Fruit fly (Drosophila melanogaster) whole organism, embryonic: Measurements from ENCODE around the gene CG31077.
A peak's percentile ranks its signal among the peaks of the same experiment; 100 is the strongest.

Source experiments
- BtbVII ChIP-seq: fragments of 200-800 bp; sonication (Bioruptor generic); optimal IDR thresholded peaks from 3 replicates; lab custom pipeline; 2017; ENCODE audit warnings: missing biosample characterization, mild to moderate bottlenecking, missing genetic modification characterization
- CG10274 ChIP-seq: fragments of 200-800 bp; sonication (Bioruptor generic); optimal IDR thresholded peaks from 3 replicates; lab custom pipeline; 2017; ENCODE audit warnings: missing biosample characterization, mild to moderate bottlenecking, missing genetic modification characterization
- CG11456 ChIP-seq: fragments of 200-800 bp; sonication (Bioruptor generic); IDR thresholded peaks from 3 replicates; pipeline ENCODE4 v1.3.6; 2022; ENCODE audit warnings: missing biosample characterization, missing genetic modification characterization
- CG11504 ChIP-seq: fragments of 200-800 bp; sonication (Bioruptor generic); optimal IDR thresholded peaks from 3 replicates; lab custom pipeline; 2019; ENCODE audit warnings: missing biosample characterization, mild to moderate bottlenecking, missing genetic modification characterization, moderate library complexity
- CG1233 ChIP-seq: fragments of 200-800 bp; sonication (Bioruptor generic); optimal IDR thresholded peaks from 4 replicates; lab custom pipeline; 2018; ENCODE audit warnings: missing biosample characterization, mild to moderate bottlenecking, missing genetic modification characterization
- CG14667 ChIP-seq: fragments of 200-800 bp; sonication (Bioruptor generic); IDR thresholded peaks from 2 replicates; pipeline ENCODE4 v1.3.6; 2022; ENCODE audit warnings: missing biosample characterization, missing genetic modification characterization
- CG14860 ChIP-seq: fragments of 200-800 bp; sonication (Bioruptor generic); IDR thresholded peaks from 3 replicates; pipeline ENCODE4 v1.3.6; 2022; ENCODE audit warnings: missing biosample characterization, missing genetic modification characterization; ENCODE audit not compliant: partially characterized antibody
- CG15514 ChIP-seq: fragments of 200-800 bp; sonication (Bioruptor generic); optimal IDR thresholded peaks from 3 replicates; lab custom pipeline; 2017; ENCODE audit warnings: missing biosample characterization, missing genetic modification characterization, mild to moderate bottlenecking, moderate library complexity, missing genetic modification reagents
- CG17361 ChIP-seq: fragments of 200-800 bp; sonication (Bioruptor generic); IDR thresholded peaks from 3 replicates; pipeline ENCODE4 v1.3.6; 2022; ENCODE audit warnings: missing biosample characterization, missing genetic modification characterization
- CG4360 ChIP-seq: fragments of 200-800 bp; sonication (Bioruptor generic); IDR thresholded peaks from 2 replicates; pipeline ENCODE4 v1.3.6; 2022; ENCODE audit warnings: missing biosample characterization, missing genetic modification characterization
- CG7786 ChIP-seq: fragments of 200-800 bp; sonication (Bioruptor generic); optimal IDR thresholded peaks from 2 replicates; lab custom pipeline; 2016; ENCODE audit warnings: missing biosample characterization, missing genetic modification characterization
- CG9797 ChIP-seq: fragments of 200-800 bp; sonication (Bioruptor generic); optimal IDR thresholded peaks from 3 replicates; lab custom pipeline; 2018; ENCODE audit warnings: missing biosample characterization, mild to moderate bottlenecking, missing genetic modification characterization
- CG9932 ChIP-seq: fragments of 200-800 bp; sonication (Bioruptor generic); IDR thresholded peaks from 2 replicates; pipeline ENCODE4 v1.3.6; 2022; ENCODE audit warnings: missing biosample characterization, missing genetic modification characterization
- Chrac-16 ChIP-seq: fragments of 200-800 bp; sonication (Bioruptor generic); optimal IDR thresholded peaks from 3 replicates; lab custom pipeline; 2016; ENCODE audit warnings: missing biosample characterization, missing genetic modification characterization
- CoRest ChIP-seq: fragments of 200-800 bp; sonication (Bioruptor generic); optimal IDR thresholded peaks from 3 replicates; lab custom pipeline; 2018; ENCODE audit warnings: missing biosample characterization, mild to moderate bottlenecking, missing genetic modification characterization, moderate library complexity
- Doc3 ChIP-seq: fragments of 200-800 bp; sonication (Bioruptor generic); IDR thresholded peaks from 3 replicates; pipeline ENCODE4 v1.3.6; 2022; ENCODE audit warnings: missing biosample characterization, missing genetic modification characterization; ENCODE audit not compliant: partially characterized antibody
- Dref ChIP-seq: fragments of 200-800 bp; sonication (Bioruptor generic); IDR thresholded peaks from 2 replicates; pipeline ENCODE4 v1.3.6; 2022; ENCODE audit warnings: missing biosample characterization, missing genetic modification characterization
- Eip74EF ChIP-seq, 2 experiments: fragments of 200-800 bp in 1 of 2; fragments of >200 bp in 1 of 2; sonication (Bioruptor generic) in 1 of 2; optimal IDR thresholded peaks; 2 replicates each; lab custom pipeline; 2017 to 2019; ENCODE audit warnings: missing biosample characterization in 2 of 2, missing genetic modification characterization in 2 of 2, mild to moderate bottlenecking in 1 of 2, moderate library complexity in 1 of 2
- Fer1 ChIP-seq: fragments of 200-800 bp; sonication (Bioruptor generic); optimal IDR thresholded peaks from 2 replicates; lab custom pipeline; 2017; ENCODE audit warnings: missing biosample characterization, mild to moderate bottlenecking, missing genetic modification characterization
- Gug ChIP-seq: fragments of 200-800 bp; sonication (Bioruptor generic); IDR thresholded peaks from 4 replicates; pipeline ENCODE4 v1.3.6; 2022; ENCODE audit warnings: missing biosample characterization, missing genetic modification characterization
- H15 ChIP-seq: fragments of 200-800 bp; sonication (Bioruptor generic); IDR thresholded peaks from 3 replicates; pipeline ENCODE4 v1.3.6; 2022; ENCODE audit warnings: missing biosample characterization, missing genetic modification characterization
- HLH3B ChIP-seq: fragments of 200-800 bp; sonication (Bioruptor generic); IDR thresholded peaks from 2 replicates; pipeline ENCODE4 v1.3.6; 2022; ENCODE audit warnings: missing biosample characterization, missing genetic modification characterization
- Myb ChIP-seq: fragments of 200-800 bp; sonication (Bioruptor generic); optimal IDR thresholded peaks from 2 replicates; lab custom pipeline; 2016; ENCODE audit warnings: missing biosample characterization, missing genetic modification characterization
- Oli ChIP-seq: fragments of 200-800 bp; sonication (Bioruptor generic); optimal IDR thresholded peaks from 2 replicates; lab custom pipeline; 2018; ENCODE audit warnings: missing biosample characterization, mild to moderate bottlenecking, missing genetic modification characterization, moderate library complexity
- PHDP ChIP-seq: fragments of 200-800 bp; sonication (Bioruptor generic); optimal IDR thresholded peaks from 3 replicates; lab custom pipeline; 2018; ENCODE audit warnings: missing biosample characterization, mild to moderate bottlenecking, missing genetic modification characterization, moderate library complexity
- Sox102F ChIP-seq: fragments of 200-800 bp; sonication (Bioruptor generic); optimal IDR thresholded peaks from 2 replicates; lab custom pipeline; 2018; ENCODE audit warnings: missing biosample characterization, mild to moderate bottlenecking, missing genetic modification characterization, moderate library complexity
- Xbp1 ChIP-seq: fragments of 200-800 bp; sonication (Bioruptor generic); optimal IDR thresholded peaks from 3 replicates; lab custom pipeline; 2016; ENCODE audit warnings: missing biosample characterization, mild to moderate bottlenecking, missing genetic modification characterization
- az2 ChIP-seq: fragments of 200-800 bp; sonication (Bioruptor generic); optimal IDR thresholded peaks from 3 replicates; lab custom pipeline; 2016; ENCODE audit warnings: missing biosample characterization, missing genetic modification characterization
- bcd ChIP-seq: fragments of 200-800 bp; sonication (Bioruptor generic); optimal IDR thresholded peaks from 2 replicates; lab custom pipeline; 2017; ENCODE audit warnings: missing biosample characterization, mild to moderate bottlenecking, missing genetic modification characterization
- chn ChIP-seq: fragments of 200-800 bp; sonication (Bioruptor generic); optimal IDR thresholded peaks from 2 replicates; lab custom pipeline; 2016; ENCODE audit warnings: missing biosample characterization, missing genetic modification characterization
- dati ChIP-seq: fragments of 200-800 bp; sonication (Bioruptor generic); IDR thresholded peaks from 2 replicates; pipeline ENCODE4 v1.3.6; 2022; ENCODE audit warnings: missing biosample characterization, missing genetic modification characterization
- en ChIP-seq: fragments of 200-800 bp; sonication (Bioruptor generic); optimal IDR thresholded peaks from 2 replicates; lab custom pipeline; 2016; ENCODE audit warnings: missing biosample characterization, missing genetic modification characterization
- esg ChIP-seq: fragments of 200-800 bp; sonication (Bioruptor generic); conservative IDR thresholded peaks from 2 replicates; pipeline ENCODE4 v1.3.6; 2022; ENCODE audit warnings: missing biosample characterization, missing genetic modification characterization
- grau ChIP-seq: fragments of 200-800 bp; optimal IDR thresholded peaks from 3 replicates; lab custom pipeline; 2019; ENCODE audit warnings: missing biosample characterization, mild to moderate bottlenecking, missing genetic modification characterization, moderate library complexity
- hb ChIP-seq: fragments of 200-800 bp; sonication (Bioruptor generic); IDR thresholded peaks from 3 replicates; pipeline ENCODE4 v1.3.6; 2022; ENCODE audit warnings: missing biosample characterization, missing genetic modification characterization; ENCODE audit not compliant: partially characterized antibody
- hkb ChIP-seq, 2 experiments: fragments of 200-800 bp in 1 of 2; fragments of >200 bp in 1 of 2; sonication (Bioruptor generic) in 1 of 2; IDR thresholded peaks in 1 of 2; optimal IDR thresholded peaks in 1 of 2; 2 replicates each; pipeline versions ENCODE4 v1.3.6 to Lab custom; 2017 to 2022; ENCODE audit warnings: missing biosample characterization in 1 of 2, missing genetic modification characterization in 1 of 2
- ken ChIP-seq: fragments of 200-800 bp; sonication (Bioruptor generic); IDR thresholded peaks from 3 replicates; pipeline ENCODE4 v1.3.6; 2022; ENCODE audit warnings: missing biosample characterization, missing genetic modification characterization
- kni ChIP-seq: fragments of 200-800 bp; sonication (Bioruptor generic); optimal IDR thresholded peaks from 3 replicates; lab custom pipeline; 2017; ENCODE audit warnings: mild to moderate bottlenecking, missing biosample characterization, missing genetic modification reagents, missing genetic modification characterization
- lmd ChIP-seq: fragments of 200-800 bp; sonication (Bioruptor generic); IDR thresholded peaks from 2 replicates; pipeline ENCODE4 v1.3.6; 2022; ENCODE audit warnings: missing biosample characterization, missing genetic modification characterization
- sens ChIP-seq: fragments of 200-800 bp; sonication (Bioruptor generic); peaks from one replicate; lab custom pipeline; 2016; ENCODE audit warnings: missing biosample characterization, missing genetic modification characterization
- sima ChIP-seq: fragments of 200-800 bp; sonication (Bioruptor generic); optimal IDR thresholded peaks from 2 replicates; lab custom pipeline; 2016; ENCODE audit warnings: missing biosample characterization, missing genetic modification characterization
- tgo ChIP-seq: fragments of 200-800 bp; sonication (Bioruptor generic); IDR thresholded peaks from 3 replicates; pipeline ENCODE4 v1.3.6; 2022; ENCODE audit warnings: missing biosample characterization, missing genetic modification characterization
- tio ChIP-seq: fragments of 200-800 bp; sonication (Bioruptor generic); optimal IDR thresholded peaks from 2 replicates; lab custom pipeline; 2017; ENCODE audit warnings: missing biosample characterization, missing genetic modification characterization, inconsistent platforms
- tx ChIP-seq: fragments of 200-800 bp; sonication (Bioruptor generic); optimal IDR thresholded peaks from 2 replicates; lab custom pipeline; 2016; ENCODE audit warnings: missing biosample characterization, missing genetic modification characterization
- vvl ChIP-seq: fragments of 200-800 bp; sonication (Bioruptor generic); IDR thresholded peaks from 2 replicates; pipeline ENCODE4 v1.3.6; 2022; ENCODE audit warnings: missing biosample characterization, missing genetic modification characterization
- z ChIP-seq: fragments of 200-800 bp; sonication (Bioruptor generic); IDR thresholded peaks from 3 replicates; pipeline ENCODE4 v1.3.6; 2022; ENCODE audit warnings: missing biosample characterization, missing genetic modification characterization

CG31077 gene

DNA sequence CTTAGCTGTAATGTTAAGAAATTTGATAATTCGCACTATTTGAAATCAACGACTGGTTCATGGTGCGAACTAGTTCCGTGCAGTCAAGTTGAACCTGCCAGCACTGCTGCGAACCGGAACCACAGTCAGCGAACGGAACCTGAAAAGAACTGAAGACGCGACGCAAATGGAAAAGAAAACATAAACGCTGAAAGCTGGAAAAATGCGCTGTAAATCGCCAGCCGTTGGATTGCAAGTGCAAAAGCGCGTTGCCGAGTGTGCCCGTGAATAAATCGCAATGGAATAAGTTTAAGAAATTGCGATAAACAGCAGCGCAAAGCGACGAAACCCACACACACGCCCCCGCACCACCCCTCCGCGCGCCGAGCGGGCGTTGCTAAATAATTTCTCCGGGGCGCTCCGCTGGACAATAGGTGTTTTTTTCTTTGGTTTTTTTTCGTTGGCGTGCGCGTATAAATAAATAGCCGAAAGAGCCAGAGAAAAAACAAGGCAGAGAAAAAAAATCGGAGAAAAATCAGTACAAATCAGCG is 32.7 kb upstream of the CG31077 start, which contains the start of gene CG5521 (continued):
- TF ChIP-seq Dref (no peak), CG4360 (GFP tag; lab: Robert Waterston, UW) (no peak), z (GFP tag; lab: Robert Waterston, UW) (no peak)

DNA sequence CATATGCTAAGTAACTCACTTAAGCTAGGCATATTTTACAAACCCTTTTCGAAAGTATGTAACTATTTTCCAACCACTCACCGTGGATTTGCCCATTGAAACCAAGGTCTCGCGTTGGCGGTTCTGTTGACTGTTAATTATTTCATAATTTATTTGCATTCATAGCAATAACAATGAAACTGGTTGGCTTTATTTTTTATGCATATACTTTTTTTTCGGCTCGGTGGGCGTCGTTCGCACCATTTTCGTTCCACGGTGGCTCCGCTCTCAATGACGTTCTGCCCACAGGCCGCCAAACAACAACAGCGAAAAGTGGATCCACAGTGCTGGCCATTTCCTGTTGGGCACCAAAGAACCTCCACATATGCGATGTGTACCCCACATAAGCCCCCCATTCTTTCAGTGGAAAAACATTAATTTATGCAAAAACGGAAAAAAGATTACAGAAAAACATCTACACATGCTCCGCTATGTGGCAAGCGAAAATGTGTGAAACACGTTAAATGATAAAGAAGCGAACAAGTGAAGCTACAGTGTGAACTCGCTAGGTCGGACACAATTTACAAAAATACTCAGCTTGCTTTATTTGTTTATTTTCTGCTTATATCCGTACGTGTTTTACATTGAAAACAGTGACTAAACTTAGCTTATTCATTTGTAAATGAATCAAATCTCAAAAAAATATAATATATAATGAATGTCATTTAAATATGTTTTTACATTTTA is 31.8 kb upstream of the CG31077 start:
- TF ChIP-seq esg (GFP tag; lab: Robert Waterston, UW) (peak; percentile 30; the same call in 1 of the 2 replicates), az2 (GFP tag; lab: Kevin White, UChicago) (no peak), BtbVII (no peak), dati (GFP tag; lab: Robert Waterston, UW) (no peak), CG1233 (no peak), en (GFP tag; lab: Kevin White, UChicago) (no peak), Eip74EF (GFP tag; optimal IDR thresholded peaks at IDR 0.05; lab: Kevin White, UChicago) (peak in 1 of 2 experiments; percentile 25), CG14667 (GFP tag; lab: Robert Waterston, UW) (peak; percentile 45), grau (tag; lab: Kevin White, UChicago) (peak; percentile 92), tgo (peak; percentile 47; the same call in 2 of the 3 replicates), CG14860 (GFP tag; lab: Robert Waterston, UW) (no peak), ken (GFP tag; lab: Robert Waterston, UW) (peak; percentile 47; the same call in 1 of the 3 replicates), PHDP (tag; lab: Kevin White, UChicago) (peak; percentile 13), hkb (optimal IDR thresholded peaks at IDR 0.05; lab: Kevin White, UChicago) (no peak), hkb (GFP tag; IDR thresholded peaks at IDR 0.05; lab: Robert Waterston, UW) (peak; percentile 46), Sox102F (GFP tag; lab: Kevin White, UChicago) (peak; percentile 2), tio (GFP tag; lab: Kevin White, UChicago) (peak; percentile 5), Chrac-16 (GFP tag; lab: Kevin White, UChicago) (no peak), hb (GFP tag; lab: Robert Waterston, UW) (no peak), tx (GFP tag; lab: Kevin White, UChicago) (no peak), Gug (GFP tag; lab: Robert Waterston, UW) (peak; percentile 29; the same call in 2 of the 4 replicates), CG10274 (GFP tag; lab: Kevin White, UChicago) (no peak), CG11504 (peak; percentile 64), CG9932 (GFP tag; lab: Robert Waterston, UW) (0 out of 2 replicates have a peak, but pooled peaks have one; percentile 5), bcd (GFP tag; lab: Kevin White, UChicago) (no peak), H15 (GFP tag; lab: Robert Waterston, UW) (0 out of 3 replicates have a peak, but pooled peaks have one; percentile 12), Xbp1 (GFP tag; lab: Kevin White, UChicago) (peak; percentile 18), CG7786 (GFP tag; lab: Kevin White, UChicago) (peak; percentile 13), sima (GFP tag; lab: Kevin White, UChicago) (no peak), CG11456 (peak; percentile 34; the same call in 1 of the 3 replicates), CG9797 (GFP tag; lab: Kevin White, UChicago) (no peak), chn (GFP tag; lab: Kevin White, UChicago) (no peak), lmd (GFP tag; lab: Robert Waterston, UW) (no peak; the same call in 1 of the 2 replicates), Doc3 (GFP tag; lab: Robert Waterston, UW) (no peak), CG17361 (GFP tag; lab: Robert Waterston, UW) (0 out of 3 replicates have a peak, but pooled peaks have one; percentile 10), CG15514 (GFP tag; lab: Kevin White, UChicago) (no peak), sens (GFP tag; lab: Kevin White, UChicago) (peak; percentile 79), vvl (peak; percentile 67), CoRest (tag; lab: Kevin White, UChicago) (peak; percentile 32), Fer1 (GFP tag; lab: Kevin White, UChicago) (peak; percentile 10), Oli (peak; percentile 31), HLH3B (GFP tag; lab: Robert Waterston, UW) (peak; percentile 36; the same call in 1 of the 2 replicates), Myb (GFP tag; lab: Kevin White, UChicago) (no peak), kni (GFP tag; lab: Kevin White, UChicago) (no peak)
